Worm (Caenorhabditis elegans) whole organism, L3 larva: ENCODE results near the gene Y39A1A.10.

ENCODE experiments used
- aly-2 ChIP-seq: fragments of 150-350 bp; optimal IDR thresholded peaks from 2 replicates; lab custom pipeline; 2014; ENCODE audit warnings: missing biosample characterization, missing genetic modification characterization
- ceh-28 ChIP-seq: fragments of 150-350 bp; optimal IDR thresholded peaks from 2 replicates; lab custom pipeline; 2014; ENCODE audit warnings: missing biosample characterization, missing genetic modification reagents, missing genetic modification characterization
- ceh-82 ChIP-seq: fragments of 150-350 bp; optimal IDR thresholded peaks from 2 replicates; lab custom pipeline; 2014; ENCODE audit warnings: missing biosample characterization, missing genetic modification characterization
- daf-12 ChIP-seq: fragments of 150-350 bp; optimal IDR thresholded peaks from 2 replicates; lab custom pipeline; 2014; ENCODE audit warnings: missing biosample characterization, missing genetic modification reagents, missing genetic modification characterization
- egl-27 ChIP-seq: sonication (generic microtip); optimal IDR thresholded peaks from 4 replicates; lab custom pipeline; 2017; ENCODE audit warnings: missing biosample characterization, missing genetic modification reagents, missing genetic modification characterization
- egl-5 ChIP-seq: fragments of 150-350 bp; optimal IDR thresholded peaks from 2 replicates; lab custom pipeline; 2017; ENCODE audit warnings: missing biosample characterization, missing genetic modification reagents, missing genetic modification characterization, inconsistent platforms
- elt-1 ChIP-seq: fragments of 150-350 bp; optimal IDR thresholded peaks from 2 replicates; lab custom pipeline; 2014; ENCODE audit warnings: missing biosample characterization, missing genetic modification characterization
- elt-2 ChIP-seq: sonication (generic microtip); optimal IDR thresholded peaks from 2 replicates; lab custom pipeline; 2016; ENCODE audit warnings: missing genetic modification reagents, mild to moderate bottlenecking, missing genetic modification characterization, missing compliant biosample characterization
- elt-3 ChIP-seq, 3 experiments: fragments of 150-350 bp in 1 of 3; sonication (generic microtip) in 2 of 3; optimal IDR thresholded peaks; 2 replicates in 2 of 3; 4 replicates in 1 of 3; lab custom pipeline; 2014 to 2017; ENCODE audit warnings: missing biosample characterization in 3 of 3, missing genetic modification characterization in 3 of 3
- fkh-10 ChIP-seq: sonication (generic microtip); optimal IDR thresholded peaks from 2 replicates; lab custom pipeline; 2017; ENCODE audit warnings: missing biosample characterization, missing genetic modification reagents, missing genetic modification characterization
- fos-1 ChIP-seq: fragments of 150-350 bp; optimal IDR thresholded peaks from 2 replicates; lab custom pipeline; 2014; ENCODE audit warnings: missing biosample characterization, missing genetic modification characterization
- hmg-11 ChIP-seq: sonication (generic microtip); optimal IDR thresholded peaks from 2 replicates; lab custom pipeline; 2016; ENCODE audit warnings: missing genetic modification characterization, missing compliant biosample characterization
- jun-1 ChIP-seq: fragments of 150-350 bp; optimal IDR thresholded peaks from 2 replicates; lab custom pipeline; 2014; ENCODE audit warnings: missing biosample characterization, missing genetic modification reagents, missing genetic modification characterization
- lin-15B ChIP-seq: fragments of 150-350 bp; optimal IDR thresholded peaks from 2 replicates; lab custom pipeline; 2014; ENCODE audit warnings: missing biosample characterization, missing genetic modification characterization
- lin-39 ChIP-seq: fragments of 150-350 bp; optimal IDR thresholded peaks from 2 replicates; lab custom pipeline; 2018; ENCODE audit warnings: missing biosample characterization, missing genetic modification reagents, missing genetic modification characterization
- lsy-12 ChIP-seq: sonication (generic microtip); optimal IDR thresholded peaks from 2 replicates; lab custom pipeline; 2016; ENCODE audit warnings: mild to moderate bottlenecking, missing genetic modification characterization, missing compliant biosample characterization
- mdl-1 ChIP-seq: fragments of 150-350 bp; optimal IDR thresholded peaks from 2 replicates; lab custom pipeline; 2014; ENCODE audit warnings: missing biosample characterization, missing genetic modification characterization
- mml-1 ChIP-seq: fragments of 150-350 bp; sonication (generic microtip); optimal IDR thresholded peaks from 3 replicates; lab custom pipeline; 2014; ENCODE audit warnings: missing biosample characterization, missing genetic modification characterization
- nfya-1 ChIP-seq: sonication (generic microtip); optimal IDR thresholded peaks from 2 replicates; lab custom pipeline; 2017; ENCODE audit warnings: missing genetic modification characterization, mild to moderate bottlenecking, missing compliant biosample characterization, antibody characterized with exemption, moderate library complexity; ENCODE audit not compliant: insufficient read depth
- nhr-23 ChIP-seq: fragments of 150-350 bp; optimal IDR thresholded peaks from 2 replicates; lab custom pipeline; 2014; ENCODE audit warnings: missing biosample characterization, missing genetic modification reagents, missing genetic modification characterization
- nhr-237 ChIP-seq: fragments of 150-350 bp; optimal IDR thresholded peaks from 2 replicates; lab custom pipeline; 2014; ENCODE audit warnings: missing biosample characterization, missing genetic modification characterization
- nhr-25 ChIP-seq: sonication (generic microtip); optimal IDR thresholded peaks from 2 replicates; lab custom pipeline; 2017; ENCODE audit warnings: missing biosample characterization, missing genetic modification characterization
- nhr-28 ChIP-seq: fragments of 150-350 bp; optimal IDR thresholded peaks from 2 replicates; lab custom pipeline; 2014; ENCODE audit warnings: missing biosample characterization, missing genetic modification characterization
- pha-4 ChIP-seq: fragments of 150-350 bp; optimal IDR thresholded peaks from 2 replicates; lab custom pipeline; 2014; ENCODE audit warnings: missing biosample characterization, missing genetic modification reagents, missing genetic modification characterization
- pqm-1 ChIP-seq: fragments of 150-350 bp; optimal IDR thresholded peaks from 2 replicates; lab custom pipeline; 2017; ENCODE audit warnings: missing biosample characterization, missing genetic modification characterization, inconsistent platforms
- skn-1 ChIP-seq: fragments of 150-350 bp; optimal IDR thresholded peaks from 2 replicates; lab custom pipeline; 2014; ENCODE audit warnings: missing biosample characterization, missing genetic modification characterization
- snpc-4 ChIP-seq: fragments of 150-350 bp; optimal IDR thresholded peaks from 2 replicates; lab custom pipeline; 2014; ENCODE audit warnings: missing biosample characterization, missing genetic modification characterization
- zag-1 ChIP-seq: fragments of 150-350 bp; optimal IDR thresholded peaks from 2 replicates; lab custom pipeline; 2014; ENCODE audit warnings: missing biosample characterization, missing genetic modification characterization
- ztf-11 ChIP-seq: fragments of 150-350 bp; optimal IDR thresholded peaks from 2 replicates; lab custom pipeline; 2014; ENCODE audit warnings: missing biosample characterization, missing genetic modification characterization
- ztf-4 ChIP-seq: fragments of 150-350 bp; optimal IDR thresholded peaks from 2 replicates; lab custom pipeline; 2014; ENCODE audit warnings: missing biosample characterization, missing genetic modification characterization

The Y39A1A.10 gene

ce11 chrIII:10653479-10653878, 21.0 kb downstream of the Y39A1A.10 start:
- TF ChIP-seq ztf-11 (tag; lab: Kevin White, UChicago) (no peak), lin-15B (tag; lab: Kevin White, UChicago) (peak; percentile 13)

ce11 chrIII:10654718-10655117, 22.2 kb downstream of the Y39A1A.10 start, which contains the start of gene cnt-2:
cnt-2 (plus strand) TSS chrIII:10655018.
- TF ChIP-seq mml-1 (tag; lab: Kevin White, UChicago) = no peak
- no peak for TF ChIP-seq egl-27 (tag; lab: Kevin White, UChicago)
- TF ChIP-seq pqm-1 (tag; lab: Kevin White, UChicago) = no peak
- TF ChIP-seq ceh-82 (tag; lab: Kevin White, UChicago) = no peak
- TF ChIP-seq fos-1 (tag; lab: Kevin White, UChicago) = no peak
- no peak for TF ChIP-seq ceh-28
- no peak for TF ChIP-seq snpc-4 (tag; lab: Kevin White, UChicago)
- TF ChIP-seq lin-39 = no peak
- TF ChIP-seq skn-1 = no peak
- no peak for TF ChIP-seq jun-1 (tag; lab: Kevin White, UChicago)
- no peak for TF ChIP-seq elt-1 (tag; lab: Kevin White, UChicago)
- TF ChIP-seq daf-12 (tag; lab: Kevin White, UChicago) = no peak
- no peak for TF ChIP-seq elt-3 (tag; optimal IDR thresholded peaks at IDR 0.05; lab: Kevin White, UChicago)
- no peak for TF ChIP-seq zag-1 (tag; lab: Kevin White, UChicago)
- TF ChIP-seq, all 47 proteins: peak for 0

- peak; percentile 60 for TF ChIP-seq elt-2 (tag; lab: Kevin White, UChicago)
- TF ChIP-seq pqm-1 (tag; lab: Kevin White, UChicago) = no peak
- TF ChIP-seq ztf-4 (tag; lab: Kevin White, UChicago) = no peak
- TF ChIP-seq pha-4 = peak; percentile 17
Observed at ce11 chrIII:10656069-10656468, 23.5 kb downstream of the Y39A1A.10 start.

ce11 chrIII:10657661-10658060, 25.1 kb downstream of the Y39A1A.10 start:
- TF ChIP-seq aly-2 (tag; lab: Kevin White, UChicago) = no peak
- no peak for TF ChIP-seq daf-12 (tag; lab: Kevin White, UChicago)
- TF ChIP-seq nhr-25 (tag; lab: Kevin White, UChicago) = no peak
- TF ChIP-seq ztf-4 (tag; lab: Kevin White, UChicago) = no peak
- TF ChIP-seq mdl-1 (tag; lab: Kevin White, UChicago) = no peak
- peak; percentile 10 for TF ChIP-seq hmg-11 (tag; lab: Kevin White, UChicago)
- TF ChIP-seq, all 47 proteins: peak for 1

ce11 chrIII:10658394-10658793, 25.9 kb downstream of the Y39A1A.10 start:
- no peak for TF ChIP-seq aly-2 (tag; lab: Kevin White, UChicago)
- peak; percentile 99 for TF ChIP-seq nfya-1
- TF ChIP-seq, all 47 proteins: peak for 1

ce11 chrIII:10661292-10661691, 28.8 kb downstream of the Y39A1A.10 start:
- peak; percentile 8 for TF ChIP-seq nhr-23 (tag; lab: Kevin White, UChicago)
- TF ChIP-seq lin-39 = peak; percentile 37
- no peak for TF ChIP-seq mdl-1 (tag; lab: Kevin White, UChicago)
- TF ChIP-seq nhr-237 (tag; lab: Kevin White, UChicago) = no peak
- TF ChIP-seq lsy-12 (tag; lab: Kevin White, UChicago) = no peak
- no peak for TF ChIP-seq fkh-10 (GFP tag; lab: Kevin White, UChicago)
- TF ChIP-seq nhr-28 = no peak
- TF ChIP-seq egl-5 (tag; lab: Kevin White, UChicago) = no peak
- TF ChIP-seq nhr-25 (tag; lab: Kevin White, UChicago) = peak; percentile 57

- TF ChIP-seq lin-39 (no peak), hmg-11 (tag; lab: Kevin White, UChicago) (no peak)
Observed at ce11 chrIII:10666640-10667039, 34.1 kb downstream of the Y39A1A.10 start.
